Fruit fly (Drosophila melanogaster) whole organism, prepupa: Measurements from ENCODE around the gene aln.
A peak's percentile ranks its signal among the peaks of the same experiment; 100 is the strongest.

ENCODE experiments used
- Blimp-1 ChIP-seq: fragments of 200-800 bp; sonication (Bioruptor generic); optimal IDR thresholded peaks from 3 replicates; lab custom pipeline; 2017; ENCODE audit warnings: missing biosample characterization, missing genetic modification characterization, mild to moderate bottlenecking, moderate library complexity, missing genetic modification reagents
- CG10631 ChIP-seq: fragments of 200-800 bp; sonication (Bioruptor generic); optimal IDR thresholded peaks from 2 replicates; lab custom pipeline; 2016; ENCODE audit warnings: missing biosample characterization, missing genetic modification characterization
- CG11294 ChIP-seq: fragments of 200-800 bp; sonication (Bioruptor generic); IDR thresholded peaks from 2 replicates; pipeline ENCODE4 v1.3.6; 2022; ENCODE audit warnings: missing biosample characterization, missing genetic modification characterization
- CG11762 ChIP-seq: fragments of 200-800 bp; sonication (Bioruptor generic); optimal IDR thresholded peaks from 3 replicates; lab custom pipeline; 2016; ENCODE audit warnings: missing biosample characterization, missing genetic modification characterization; ENCODE audit not compliant: insufficient read depth
- CG11902 ChIP-seq: fragments of 200-800 bp; sonication (Bioruptor generic); optimal IDR thresholded peaks from 3 replicates; lab custom pipeline; 2016; ENCODE audit warnings: missing biosample characterization, missing genetic modification characterization
- CG15336 ChIP-seq: fragments of 200-800 bp; sonication (Bioruptor generic); IDR thresholded peaks from 2 replicates; pipeline ENCODE4 v1.3.6; 2022; ENCODE audit warnings: missing biosample characterization, missing genetic modification characterization
- CG1621 ChIP-seq: fragments of 200-800 bp; sonication (Bioruptor generic); optimal IDR thresholded peaks from 3 replicates; lab custom pipeline; 2018; ENCODE audit warnings: missing biosample characterization, mild to moderate bottlenecking, missing genetic modification characterization
- CG3032 ChIP-seq: fragments of 200-800 bp; optimal IDR thresholded peaks from 2 replicates; lab custom pipeline; 2019; ENCODE audit warnings: missing biosample characterization, mild to moderate bottlenecking, missing genetic modification characterization, moderate library complexity
- CG31627 ChIP-seq: fragments of 200-800 bp; sonication (Bioruptor generic); optimal IDR thresholded peaks from 3 replicates; lab custom pipeline; 2016; ENCODE audit warnings: missing biosample characterization, missing genetic modification characterization
- CG32006 ChIP-seq: fragments of 200-800 bp; sonication (Bioruptor generic); optimal IDR thresholded peaks from 3 replicates; lab custom pipeline; 2017; ENCODE audit warnings: missing biosample characterization, mild to moderate bottlenecking, missing genetic modification characterization
- CG4318 ChIP-seq: fragments of 200-800 bp; sonication (Bioruptor generic); optimal IDR thresholded peaks from 3 replicates; lab custom pipeline; 2017; ENCODE audit warnings: missing biosample characterization, mild to moderate bottlenecking, missing genetic modification characterization
- CG6163 ChIP-seq: fragments of 200-800 bp; sonication (Bioruptor generic); IDR thresholded peaks from 3 replicates; pipeline ENCODE4 v1.3.6; 2022; ENCODE audit warnings: missing biosample characterization, missing genetic modification characterization
- CG6276 ChIP-seq: fragments of 200-800 bp; sonication (Bioruptor generic); optimal IDR thresholded peaks from 2 replicates; lab custom pipeline; 2017; ENCODE audit warnings: missing biosample characterization, mild to moderate bottlenecking, missing genetic modification characterization
- CG6792 ChIP-seq: fragments of 200-800 bp; sonication (Bioruptor generic); optimal IDR thresholded peaks from 3 replicates; lab custom pipeline; 2016; ENCODE audit warnings: missing biosample characterization, missing genetic modification characterization
- CG6808 ChIP-seq: fragments of 200-800 bp; sonication (Bioruptor generic); optimal IDR thresholded peaks from 3 replicates; lab custom pipeline; 2017; ENCODE audit warnings: missing biosample characterization, missing genetic modification characterization, mild to moderate bottlenecking, moderate library complexity, missing genetic modification reagents
- CG6854 ChIP-seq: fragments of 200-800 bp; sonication (Bioruptor generic); optimal IDR thresholded peaks from 2 replicates; lab custom pipeline; 2017; ENCODE audit warnings: missing biosample characterization, mild to moderate bottlenecking, missing genetic modification characterization
- CG7368 ChIP-seq: fragments of 200-800 bp; sonication (Bioruptor generic); optimal IDR thresholded peaks from 3 replicates; lab custom pipeline; 2016; ENCODE audit warnings: missing biosample characterization, missing genetic modification characterization
- CG9139 ChIP-seq: fragments of 200-800 bp; sonication (Bioruptor generic); optimal IDR thresholded peaks from 3 replicates; lab custom pipeline; 2017; ENCODE audit warnings: missing biosample characterization, mild to moderate bottlenecking, missing genetic modification characterization
- Eip75B ChIP-seq: fragments of 200-800 bp; sonication (Bioruptor generic); optimal IDR thresholded peaks from 3 replicates; lab custom pipeline; 2016; ENCODE audit warnings: missing biosample characterization, missing genetic modification characterization
- Eip78C ChIP-seq: fragments of 200-800 bp; sonication (Bioruptor generic); peaks from one replicate; lab custom pipeline; 2016; ENCODE audit warnings: missing biosample characterization, missing genetic modification characterization
- Eip93F ChIP-seq: fragments of 200-800 bp; sonication (Bioruptor generic); optimal IDR thresholded peaks from 2 replicates; lab custom pipeline; 2016; ENCODE audit warnings: missing biosample characterization, mild to moderate bottlenecking, missing genetic modification characterization
- Ets21C ChIP-seq: fragments of 200-800 bp; sonication (Bioruptor generic); optimal IDR thresholded peaks from 3 replicates; lab custom pipeline; 2016; ENCODE audit warnings: missing biosample characterization, missing genetic modification characterization
- Gug ChIP-seq: fragments of 200-800 bp; sonication (Bioruptor generic); IDR thresholded peaks from 2 replicates; pipeline ENCODE4 v1.3.6; 2022; ENCODE audit warnings: missing biosample characterization, missing genetic modification characterization
- Hr38 ChIP-seq: sonication (Bioruptor generic); optimal IDR thresholded peaks from 2 replicates; lab custom pipeline; 2016; ENCODE audit warnings: missing biosample characterization, missing genetic modification characterization
- Hr4 ChIP-seq: fragments of 200-800 bp; sonication (Bioruptor generic); optimal IDR thresholded peaks from 3 replicates; lab custom pipeline; 2016; ENCODE audit warnings: missing biosample characterization, missing genetic modification characterization
- Lpt ChIP-seq: fragments of 200-800 bp; sonication (Bioruptor generic); optimal IDR thresholded peaks from 3 replicates; lab custom pipeline; 2016; ENCODE audit warnings: missing biosample characterization, missing genetic modification characterization
- Met ChIP-seq: fragments of 200-800 bp; sonication (Bioruptor generic); optimal IDR thresholded peaks from 3 replicates; lab custom pipeline; 2016; ENCODE audit warnings: missing biosample characterization, missing genetic modification characterization
- OdsH ChIP-seq: fragments of 200-800 bp; sonication (Bioruptor generic); optimal IDR thresholded peaks from 3 replicates; lab custom pipeline; 2016; ENCODE audit warnings: missing biosample characterization, missing genetic modification characterization
- Smox ChIP-seq: fragments of 200-800 bp; sonication (Bioruptor generic); optimal IDR thresholded peaks from 3 replicates; lab custom pipeline; 2016; ENCODE audit warnings: missing biosample characterization, missing genetic modification characterization
- Sox102F ChIP-seq: fragments of 200-800 bp; sonication (Bioruptor generic); optimal IDR thresholded peaks from 2 replicates; lab custom pipeline; 2016; ENCODE audit warnings: missing biosample characterization, mild to moderate bottlenecking, missing genetic modification characterization
- Sox15 ChIP-seq: fragments of 200-800 bp; sonication (Bioruptor generic); optimal IDR thresholded peaks from 3 replicates; lab custom pipeline; 2016; ENCODE audit warnings: missing biosample characterization, missing genetic modification characterization
- achi ChIP-seq: fragments of 200-800 bp; sonication (Bioruptor generic); optimal IDR thresholded peaks from 3 replicates; lab custom pipeline; 2016; ENCODE audit warnings: missing biosample characterization, missing genetic modification characterization
- acj6 ChIP-seq: fragments of 200-800 bp; sonication (Bioruptor generic); optimal IDR thresholded peaks from 3 replicates; lab custom pipeline; 2016; ENCODE audit warnings: missing biosample characterization, missing genetic modification characterization
- cyc ChIP-seq: fragments of 200-800 bp; sonication (Bioruptor generic); optimal IDR thresholded peaks from 3 replicates; lab custom pipeline; 2016; ENCODE audit warnings: missing biosample characterization, missing genetic modification characterization
- eg ChIP-seq: fragments of 200-800 bp; sonication (Bioruptor generic); IDR thresholded peaks from 3 replicates; pipeline ENCODE4 v1.3.6; 2022; ENCODE audit warnings: missing biosample characterization, missing genetic modification characterization
- fd59A ChIP-seq: fragments of 200-800 bp; sonication (Bioruptor generic); optimal IDR thresholded peaks from 2 replicates; lab custom pipeline; 2017; ENCODE audit warnings: missing biosample characterization, mild to moderate bottlenecking, missing genetic modification characterization, missing genetic modification reagents
- lz ChIP-seq: fragments of 200-800 bp; sonication (Bioruptor generic); optimal IDR thresholded peaks from 3 replicates; lab custom pipeline; 2016; ENCODE audit warnings: missing biosample characterization, missing genetic modification characterization
- net ChIP-seq: fragments of 200-800 bp; sonication (Bioruptor generic); optimal IDR thresholded peaks from 3 replicates; lab custom pipeline; 2016; ENCODE audit warnings: missing biosample characterization, missing genetic modification characterization
- pdm3 ChIP-seq: fragments of 200-800 bp; sonication (Bioruptor generic); optimal IDR thresholded peaks from 3 replicates; lab custom pipeline; 2016; ENCODE audit warnings: missing biosample characterization, missing genetic modification characterization
- salr ChIP-seq, 2 experiments: fragments of 200-800 bp; sonication (Bioruptor generic); optimal IDR thresholded peaks; 3 replicates each; lab custom pipeline; 2016 to 2018; ENCODE audit warnings: missing biosample characterization in 2 of 2, missing genetic modification characterization in 2 of 2, mild to moderate bottlenecking in 1 of 2
- svp ChIP-seq: fragments of 200-800 bp; sonication (Bioruptor generic); peaks from one replicate; lab custom pipeline; 2016; ENCODE audit warnings: missing biosample characterization, missing genetic modification characterization
- vri ChIP-seq: fragments of 200-800 bp; sonication (Bioruptor generic); optimal IDR thresholded peaks from 3 replicates; lab custom pipeline; 2016; ENCODE audit warnings: missing biosample characterization, mild to moderate bottlenecking, missing genetic modification characterization

The aln gene

DNA sequence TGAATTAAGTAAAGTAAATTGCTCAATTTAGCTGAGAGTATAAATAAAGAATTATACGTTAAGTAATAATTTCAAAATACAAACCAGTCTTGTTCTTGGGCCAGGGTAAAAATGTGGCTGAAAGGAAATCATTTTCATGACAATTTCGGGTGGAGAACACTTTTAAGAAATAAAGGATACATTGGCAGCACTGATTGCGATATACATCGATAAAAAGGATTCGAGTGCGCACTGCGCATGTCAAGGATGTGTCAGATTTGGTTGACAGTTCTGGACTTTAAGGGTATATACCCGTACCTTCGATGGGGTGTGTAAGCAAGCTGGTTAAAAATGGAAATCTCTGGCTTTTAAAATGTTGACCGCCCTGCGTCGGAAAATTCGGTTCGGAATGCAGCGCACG, at the start of gene aln:
TSS of gene aln (plus strand) at position 275 of the 400 bp plus-strand sequence.
- TF ChIP-seq CG15336 (GFP tag; lab: Robert Waterston, UW) (no peak), CG6808 (GFP tag; lab: Kevin White, UChicago) (peak; percentile 50), Eip75B (GFP tag; lab: Kevin White, UChicago) (no peak), CG1621 (tag; lab: Kevin White, UChicago) (no peak), Smox (GFP tag; lab: Kevin White, UChicago) (no peak), achi (peak; percentile 59)
- TF ChIP-seq, all 60 proteins: peak for 2

DNA sequence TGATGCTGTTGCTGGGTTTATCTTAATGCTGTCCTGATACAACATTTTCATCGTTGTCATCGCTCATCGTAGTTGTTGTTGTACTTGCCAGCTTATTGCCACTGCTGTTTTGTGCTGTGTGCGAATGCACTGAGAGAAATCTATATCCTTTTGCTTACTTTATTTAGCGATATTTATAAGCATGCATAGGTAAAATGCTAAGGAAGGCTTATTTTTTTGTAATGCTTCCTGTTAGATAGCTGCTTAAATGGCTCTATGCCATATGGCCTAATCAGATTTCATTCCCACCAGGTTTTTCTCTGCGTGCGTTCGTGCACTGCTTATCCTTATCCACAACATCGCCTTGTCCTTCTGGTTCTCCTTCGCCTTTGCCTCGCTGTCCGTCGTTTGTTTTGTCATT, 41.6 kb upstream of the aln start:
- no peak for TF ChIP-seq CG6792 (GFP tag; lab: Kevin White, UChicago)
- TF ChIP-seq vri (GFP tag; lab: Kevin White, UChicago), result no peak
- no peak for TF ChIP-seq Sox102F
- TF ChIP-seq CG11762, result no peak
- TF ChIP-seq Lpt (GFP tag; lab: Kevin White, UChicago), result no peak
- no peak for TF ChIP-seq CG6276 (GFP tag; lab: Kevin White, UChicago)
- no peak for TF ChIP-seq salr (GFP tag; optimal IDR thresholded peaks at IDR 0.05; lab: Kevin White, UChicago)
- no peak for TF ChIP-seq Hr38 (GFP tag; lab: Kevin White, UChicago)
- peak; percentile 7 for TF ChIP-seq CG32006 (GFP tag; lab: Kevin White, UChicago)
- TF ChIP-seq eg (GFP tag; lab: Robert Waterston, UW), result 0 out of 3 replicates have a peak, but pooled peaks have one; percentile 17
- no peak for TF ChIP-seq pdm3 (GFP tag; lab: Kevin White, UChicago)

DNA sequence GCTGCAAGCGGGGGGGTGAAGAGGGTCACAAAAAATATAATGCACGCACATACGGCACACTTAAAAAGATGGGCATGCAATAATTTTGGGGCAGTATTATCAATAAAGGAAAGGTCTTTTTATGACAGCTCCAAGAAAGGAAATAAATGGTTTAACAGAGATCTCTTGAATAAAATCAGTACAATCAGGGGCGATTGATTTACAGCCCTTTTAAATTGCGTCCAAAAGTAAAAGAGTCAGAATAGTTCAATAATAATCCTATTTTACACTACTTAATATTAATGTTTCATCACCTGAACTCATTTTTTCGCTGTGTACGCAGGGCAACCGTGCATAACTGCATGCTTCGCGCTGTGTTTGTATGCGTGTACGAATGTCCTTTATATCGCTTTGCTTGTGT, 36.9 kb upstream of the aln start:
- no peak for TF ChIP-seq net (GFP tag; lab: Kevin White, UChicago)
- peak; percentile 34 for TF ChIP-seq CG4318 (GFP tag; lab: Kevin White, UChicago)
- no peak for TF ChIP-seq CG6854
- TF ChIP-seq Hr4, result peak; percentile 52
- TF ChIP-seq Eip78C (GFP tag; lab: Kevin White, UChicago), result peak; percentile 61
- TF ChIP-seq CG31627, result no peak
- TF ChIP-seq lz (GFP tag; lab: Kevin White, UChicago), result no peak
- no peak; the same call in 1 of the 2 replicates for TF ChIP-seq Gug (GFP tag; lab: Robert Waterston, UW)
- no peak for TF ChIP-seq acj6 (GFP tag; lab: Kevin White, UChicago)
- 0 out of 3 replicates have a peak, but pooled peaks have one; percentile 5 for TF ChIP-seq eg (GFP tag; lab: Robert Waterston, UW)
- peak; percentile 1 for TF ChIP-seq pdm3 (GFP tag; lab: Kevin White, UChicago)
- TF ChIP-seq vri (GFP tag; lab: Kevin White, UChicago), result no peak
- TF ChIP-seq Eip93F (GFP tag; lab: Kevin White, UChicago), result no peak
- TF ChIP-seq CG32006 (GFP tag; lab: Kevin White, UChicago), result peak; percentile 51
- no peak for TF ChIP-seq CG6792 (GFP tag; lab: Kevin White, UChicago)

DNA sequence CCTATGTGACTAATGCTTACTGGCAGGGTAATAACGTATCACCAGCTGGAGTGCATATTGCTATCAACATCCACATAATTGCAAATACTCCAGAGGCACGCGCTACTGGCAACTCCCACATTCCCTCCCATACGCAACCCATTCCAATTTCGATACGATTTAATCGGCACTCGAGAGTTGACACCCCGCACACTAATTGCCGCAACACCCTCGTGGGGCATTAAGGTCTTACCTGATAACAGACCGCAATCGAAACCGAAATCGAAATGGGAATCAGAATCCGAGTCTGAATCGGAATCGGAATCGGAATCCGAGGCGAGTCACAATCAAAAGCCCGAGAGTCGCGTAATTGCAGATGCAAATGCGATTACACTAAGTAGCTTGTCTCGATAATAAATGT, 35.2 kb upstream of the aln start:
- TF ChIP-seq svp (GFP tag; lab: Kevin White, UChicago) (peak; percentile 96), acj6 (GFP tag; lab: Kevin White, UChicago) (no peak)

DNA sequence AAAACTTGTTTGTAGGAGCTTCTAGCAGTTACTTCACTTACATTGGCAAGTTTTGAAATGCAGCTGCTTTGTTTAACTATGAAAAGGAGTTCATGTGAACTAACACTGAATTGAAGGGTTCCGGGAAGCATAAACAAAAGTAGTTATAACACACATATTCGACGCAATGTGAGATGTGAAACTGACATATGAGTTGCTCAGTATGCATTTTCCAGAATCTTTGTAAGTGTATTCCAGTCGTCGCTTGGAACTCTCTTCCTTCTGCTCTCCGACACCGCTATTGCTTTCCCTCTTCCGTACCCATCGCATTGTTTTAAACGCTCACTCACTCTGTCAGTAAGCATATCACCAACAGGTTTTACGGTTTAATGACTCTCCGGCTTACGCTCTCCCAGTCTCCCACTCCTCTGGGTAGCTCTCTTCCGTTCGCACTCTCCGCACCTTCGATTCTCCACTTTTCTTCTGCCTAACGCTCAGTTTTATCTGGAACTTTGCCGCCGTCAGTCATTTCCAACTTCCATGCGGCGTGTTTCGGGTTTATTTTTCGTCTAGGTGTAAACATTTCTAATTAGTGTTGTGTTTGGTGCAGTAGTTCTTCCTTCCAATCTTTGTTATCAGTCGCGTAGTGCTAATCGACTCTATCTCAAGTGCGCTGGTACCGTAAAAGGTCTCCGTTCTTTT, 34.5 kb upstream of the aln start:
- TF ChIP-seq Hr4 (peak; percentile 69), CG15336 (GFP tag; lab: Robert Waterston, UW) (peak; percentile 68), CG10631 (GFP tag; lab: Kevin White, UChicago) (peak; percentile 38), CG6163 (peak; percentile 46; the same call in 1 of the 3 replicates), CG6792 (GFP tag; lab: Kevin White, UChicago) (peak; percentile 53), CG11902 (GFP tag; lab: Kevin White, UChicago) (peak; percentile 19), CG11762 (peak; percentile 43), CG7368 (GFP tag; lab: Kevin White, UChicago) (peak; percentile 34), CG6854 (peak; percentile 9), CG9139 (GFP tag; lab: Kevin White, UChicago) (peak; percentile 16), Eip78C (GFP tag; lab: Kevin White, UChicago) (peak; percentile 87), CG11294 (GFP tag; lab: Robert Waterston, UW) (peak; percentile 10; the same call in 1 of the 2 replicates), OdsH (GFP tag; lab: Kevin White, UChicago) (peak; percentile 64), Sox15 (GFP tag; lab: Kevin White, UChicago) (peak; percentile 5), Blimp-1 (GFP tag; lab: Kevin White, UChicago) (no peak), CG3032 (tag; lab: Kevin White, UChicago) (peak; percentile 32), acj6 (GFP tag; lab: Kevin White, UChicago) (peak; percentile 55), Eip75B (GFP tag; lab: Kevin White, UChicago) (peak; percentile 29), fd59A (GFP tag; lab: Kevin White, UChicago) (peak; percentile 50), Met (GFP tag; lab: Kevin White, UChicago) (peak; percentile 26), Ets21C (no peak), cyc (peak; percentile 31)
